Fruit fly (Drosophila melanogaster) whole organism, embryonic: Measurements from ENCODE around the gene CG43085.
A peak's percentile ranks its signal among the peaks of the same experiment; 100 is the strongest.

Source experiments
- Ada2b ChIP-seq: fragments of 200-800 bp; sonication (Bioruptor generic); IDR thresholded peaks from 2 replicates; pipeline ENCODE4 v1.3.6; 2022; ENCODE audit warnings: missing biosample characterization, missing genetic modification characterization
- Atf6 ChIP-seq: fragments of 200-800 bp; sonication (Bioruptor generic); IDR thresholded peaks from 2 replicates; pipeline ENCODE4 v1.3.6; 2022; ENCODE audit warnings: missing biosample characterization, missing genetic modification characterization
- B-H1 ChIP-seq: fragments of 200-800 bp; sonication (Bioruptor generic); IDR thresholded peaks from 3 replicates; pipeline ENCODE4 v1.3.6; 2022; ENCODE audit warnings: missing biosample characterization, missing genetic modification characterization
- CG11560 ChIP-seq: fragments of 200-800 bp; sonication (Bioruptor generic); IDR thresholded peaks from 3 replicates; pipeline ENCODE4 v1.3.6; 2022; ENCODE audit warnings: missing biosample characterization, missing genetic modification characterization
- CG11695 ChIP-seq: fragments of 200-800 bp; sonication (Bioruptor generic); IDR thresholded peaks from 3 replicates; pipeline ENCODE4 v1.3.6; 2022; ENCODE audit warnings: missing biosample characterization, missing genetic modification characterization
- CG17361 ChIP-seq: fragments of 200-800 bp; sonication (Bioruptor generic); IDR thresholded peaks from 3 replicates; pipeline ENCODE4 v1.3.6; 2022; ENCODE audit warnings: missing biosample characterization, missing genetic modification characterization
- CG18262 ChIP-seq: fragments of 200-800 bp; optimal IDR thresholded peaks from 3 replicates; lab custom pipeline; 2019; ENCODE audit warnings: missing biosample characterization, mild to moderate bottlenecking, missing genetic modification characterization, moderate library complexity
- CG1832 ChIP-seq: fragments of 200-800 bp; sonication (Bioruptor generic); optimal IDR thresholded peaks from 2 replicates; lab custom pipeline; 2017; ENCODE audit warnings: missing biosample characterization, mild to moderate bottlenecking, missing genetic modification characterization, inconsistent platforms
- CG30431 ChIP-seq: fragments of 200-800 bp; sonication (Bioruptor generic); optimal IDR thresholded peaks from 2 replicates; lab custom pipeline; 2017; ENCODE audit warnings: missing biosample characterization, missing genetic modification characterization
- CG31441 ChIP-seq: fragments of 200-800 bp; sonication (Bioruptor generic); IDR thresholded peaks from 2 replicates; pipeline ENCODE4 v1.3.6; 2022; ENCODE audit warnings: missing biosample characterization, missing genetic modification characterization
- CG32532 ChIP-seq: fragments of 200-800 bp; sonication (Bioruptor generic); IDR thresholded peaks from 2 replicates; pipeline ENCODE4 v1.3.6; 2022; ENCODE audit warnings: missing biosample characterization, missing genetic modification characterization
- CG4707 ChIP-seq: fragments of 200-800 bp; sonication (Bioruptor generic); optimal IDR thresholded peaks from 2 replicates; lab custom pipeline; 2018; ENCODE audit warnings: missing biosample characterization, mild to moderate bottlenecking, missing genetic modification characterization, moderate library complexity
- CG7271 ChIP-seq: fragments of 200-800 bp; sonication (Bioruptor generic); optimal IDR thresholded peaks from 2 replicates; lab custom pipeline; 2018; ENCODE audit warnings: missing biosample characterization, mild to moderate bottlenecking, missing genetic modification characterization, moderate library complexity
- CG7839 ChIP-seq: fragments of 200-800 bp; sonication (Bioruptor generic); optimal IDR thresholded peaks from 3 replicates; lab custom pipeline; 2018; ENCODE audit warnings: missing biosample characterization, mild to moderate bottlenecking, missing genetic modification characterization, moderate library complexity
- CG9876 ChIP-seq: fragments of 200-800 bp; sonication (Bioruptor generic); optimal IDR thresholded peaks from 2 replicates; lab custom pipeline; 2016; ENCODE audit warnings: missing biosample characterization, missing genetic modification characterization
- Dbx ChIP-seq: fragments of 200-800 bp; sonication (Bioruptor generic); IDR thresholded peaks from 3 replicates; pipeline ENCODE4 v1.3.6; 2022; ENCODE audit warnings: missing biosample characterization, missing genetic modification characterization
- Dref ChIP-seq: fragments of 200-800 bp; sonication (Bioruptor generic); IDR thresholded peaks from 2 replicates; pipeline ENCODE4 v1.3.6; 2022; ENCODE audit warnings: missing biosample characterization, missing genetic modification characterization
- E2f1 ChIP-seq: fragments of 200-800 bp; sonication (Bioruptor generic); IDR thresholded peaks from 2 replicates; pipeline ENCODE4 v1.3.6; 2022; ENCODE audit warnings: missing biosample characterization, missing genetic modification characterization
- Ets97D ChIP-seq: fragments of 200-800 bp; sonication (Bioruptor generic); optimal IDR thresholded peaks from 3 replicates; lab custom pipeline; 2016; ENCODE audit warnings: missing biosample characterization, missing genetic modification characterization
- HmgD ChIP-seq: fragments of 200-800 bp; sonication (Bioruptor generic); optimal IDR thresholded peaks from 3 replicates; lab custom pipeline; 2016; ENCODE audit warnings: missing biosample characterization, missing genetic modification characterization
- MESR4 ChIP-seq: fragments of 200-800 bp; sonication (Bioruptor generic); optimal IDR thresholded peaks from 2 replicates; lab custom pipeline; 2018; ENCODE audit warnings: missing biosample characterization, mild to moderate bottlenecking, missing genetic modification characterization, moderate library complexity
- Med ChIP-seq: fragments of 200-800 bp; sonication (Bioruptor generic); peaks from one replicate; lab custom pipeline; 2016; ENCODE audit warnings: missing biosample characterization, missing genetic modification characterization, mild to moderate bottlenecking, inconsistent platforms, moderate library complexity
- Meics ChIP-seq: fragments of 200-800 bp; sonication (Bioruptor generic); optimal IDR thresholded peaks from 2 replicates; lab custom pipeline; 2017; ENCODE audit warnings: missing biosample characterization, mild to moderate bottlenecking, missing genetic modification characterization
- NC2β ChIP-seq: fragments of 200-800 bp; sonication (Bioruptor generic); optimal IDR thresholded peaks from 2 replicates; lab custom pipeline; 2016; ENCODE audit warnings: missing biosample characterization, missing genetic modification characterization
- Oli ChIP-seq: fragments of 200-800 bp; sonication (Bioruptor generic); optimal IDR thresholded peaks from 2 replicates; lab custom pipeline; 2018; ENCODE audit warnings: missing biosample characterization, mild to moderate bottlenecking, missing genetic modification characterization, moderate library complexity
- Sox100B ChIP-seq: fragments of 200-800 bp; sonication (Bioruptor generic); optimal IDR thresholded peaks from 3 replicates; lab custom pipeline; 2018; ENCODE audit warnings: missing biosample characterization, mild to moderate bottlenecking, missing genetic modification characterization
- ara ChIP-seq: fragments of 200-800 bp; sonication (Bioruptor generic); IDR thresholded peaks from 2 replicates; pipeline ENCODE4 v1.3.6; 2022; ENCODE audit warnings: missing biosample characterization, missing genetic modification characterization
- cg ChIP-seq: fragments of 200-800 bp; sonication (Bioruptor generic); optimal IDR thresholded peaks from 3 replicates; lab custom pipeline; 2019; ENCODE audit warnings: missing biosample characterization, mild to moderate bottlenecking, missing genetic modification characterization, moderate library complexity
- dmrt99B ChIP-seq: fragments of 200-800 bp; sonication (Bioruptor generic); optimal IDR thresholded peaks from 2 replicates; lab custom pipeline; 2018; ENCODE audit warnings: missing biosample characterization, mild to moderate bottlenecking, missing genetic modification characterization, moderate library complexity
- dpn ChIP-seq, 2 experiments: fragments of 200-800 bp; sonication (Bioruptor generic); optimal IDR thresholded peaks; 3 replicates each; lab custom pipeline; 2016; ENCODE audit warnings: missing biosample characterization in 2 of 2, missing genetic modification characterization in 2 of 2
- fd3F ChIP-seq: fragments of 200-800 bp; sonication (Bioruptor generic); optimal IDR thresholded peaks from 2 replicates; lab custom pipeline; 2018; ENCODE audit warnings: missing biosample characterization, mild to moderate bottlenecking, missing genetic modification characterization, moderate library complexity
- gem ChIP-seq: fragments of 200-800 bp; sonication (Bioruptor generic); optimal IDR thresholded peaks from 2 replicates; lab custom pipeline; 2019; ENCODE audit warnings: missing biosample characterization, mild to moderate bottlenecking, missing genetic modification characterization, moderate library complexity
- hbn ChIP-seq: fragments of 200-800 bp; sonication (Bioruptor generic); IDR thresholded peaks from 2 replicates; pipeline ENCODE4 v1.3.6; 2022; ENCODE audit warnings: missing biosample characterization, missing genetic modification characterization; ENCODE audit not compliant: partially characterized antibody
- kay ChIP-seq: fragments of 200-800 bp; sonication (Bioruptor generic); optimal IDR thresholded peaks from 2 replicates; lab custom pipeline; 2016; ENCODE audit warnings: missing biosample characterization, missing genetic modification characterization
- kni ChIP-seq: fragments of 200-800 bp; sonication (Bioruptor generic); optimal IDR thresholded peaks from 3 replicates; lab custom pipeline; 2017; ENCODE audit warnings: mild to moderate bottlenecking, missing biosample characterization, missing genetic modification reagents, missing genetic modification characterization
- oc ChIP-seq: fragments of 200-800 bp; sonication (Bioruptor generic); optimal IDR thresholded peaks from 2 replicates; lab custom pipeline; 2018; ENCODE audit warnings: missing biosample characterization, mild to moderate bottlenecking, missing genetic modification characterization, moderate library complexity
- pho ChIP-seq: fragments of 200-800 bp; sonication (Bioruptor generic); optimal IDR thresholded peaks from 2 replicates; lab custom pipeline; 2016; ENCODE audit warnings: missing biosample characterization, missing genetic modification characterization
- phol ChIP-seq: fragments of 200-800 bp; sonication (Bioruptor generic); optimal IDR thresholded peaks from 3 replicates; lab custom pipeline; 2018; ENCODE audit warnings: missing biosample characterization, mild to moderate bottlenecking, missing genetic modification characterization, moderate library complexity
- sim ChIP-seq: fragments of 200-800 bp; sonication (Bioruptor generic); IDR thresholded peaks from 2 replicates; pipeline ENCODE4 v1.3.6; 2022; ENCODE audit warnings: missing biosample characterization, missing genetic modification characterization
- slou ChIP-seq: fragments of 200-800 bp; sonication (Bioruptor generic); optimal IDR thresholded peaks from 3 replicates; lab custom pipeline; 2016; ENCODE audit warnings: missing biosample characterization, missing genetic modification characterization
- sqz ChIP-seq: fragments of 200-800 bp; sonication (Bioruptor generic); optimal IDR thresholded peaks from 3 replicates; lab custom pipeline; 2018; ENCODE audit warnings: missing biosample characterization, mild to moderate bottlenecking, missing genetic modification characterization
- tup ChIP-seq: fragments of 200-800 bp; sonication (Bioruptor generic); optimal IDR thresholded peaks from 2 replicates; lab custom pipeline; 2016; ENCODE audit warnings: missing biosample characterization, mild to moderate bottlenecking, missing genetic modification characterization, moderate library complexity
- zen ChIP-seq: fragments of 200-800 bp; sonication (Bioruptor generic); optimal IDR thresholded peaks from 3 replicates; lab custom pipeline; 2018; ENCODE audit warnings: missing biosample characterization, mild to moderate bottlenecking, missing genetic modification characterization, moderate library complexity
- zen2 ChIP-seq: fragments of 200-800 bp; sonication (Bioruptor generic); IDR thresholded peaks from 3 replicates; pipeline ENCODE4 v1.3.6; 2022; ENCODE audit warnings: missing biosample characterization, missing genetic modification characterization; ENCODE audit not compliant: partially characterized antibody

Gene CG43085

DNA sequence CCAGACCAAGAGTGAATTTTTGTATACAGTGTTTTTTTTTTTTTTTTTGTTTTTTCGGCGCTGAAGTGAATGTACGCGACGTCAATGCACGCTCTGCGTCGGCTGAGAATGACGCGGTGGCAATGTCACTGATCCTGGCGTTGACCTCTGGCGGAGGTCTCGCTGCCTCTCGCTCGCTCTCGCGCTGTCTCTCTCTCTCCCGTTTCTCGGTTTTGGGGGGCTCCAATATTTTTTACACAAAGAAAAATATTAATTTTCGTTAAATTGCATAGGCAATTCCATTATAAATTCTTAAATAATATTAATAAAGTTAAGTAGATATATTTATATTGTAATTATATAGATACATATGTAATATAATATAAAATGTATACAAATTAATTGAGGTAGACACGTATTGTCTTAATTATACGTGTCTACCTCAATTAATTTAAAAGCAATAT, 33.2 kb downstream of the CG43085 start (continued):
- TF ChIP-seq CG9876 (GFP tag; lab: Kevin White, UChicago) (no peak), Meics (GFP tag; lab: Kevin White, UChicago) (peak; percentile 36), Ets97D (no peak), pho (GFP tag; lab: Kevin White, UChicago) (no peak), CG17361 (GFP tag; lab: Robert Waterston, UW) (peak; percentile 33; the same call in 1 of the 3 replicates), Sox100B (peak; percentile 20), CG30431 (GFP tag; lab: Kevin White, UChicago) (no peak), slou (GFP tag; lab: Kevin White, UChicago) (no peak), MESR4 (GFP tag; lab: Kevin White, UChicago) (no peak), kay (GFP tag; lab: Kevin White, UChicago) (no peak), dmrt99B (tag; lab: Kevin White, UChicago) (peak; percentile 21), Dbx (GFP tag; lab: Robert Waterston, UW) (no peak), zen (tag; lab: Kevin White, UChicago) (no peak), Oli (peak; percentile 10), sim (GFP tag; lab: Robert Waterston, UW) (no peak), ara (no peak), cg (no peak), sqz (no peak), CG7839 (tag; lab: Kevin White, UChicago) (peak; percentile 46), B-H1 (GFP tag; lab: Robert Waterston, UW) (no peak), phol (tag; lab: Kevin White, UChicago) (no peak), tup (GFP tag; lab: Kevin White, UChicago) (no peak), HmgD (GFP tag; lab: Kevin White, UChicago) (no peak), CG18262 (peak; percentile 12), CG4707 (GFP tag; lab: Kevin White, UChicago) (no peak), hbn (GFP tag; lab: Robert Waterston, UW) (no peak), Atf6 (GFP tag; lab: Robert Waterston, UW) (no peak), Dref (GFP tag; lab: Robert Waterston, UW) (no peak), oc (tag; lab: Kevin White, UChicago) (no peak), CG32532 (GFP tag; lab: Robert Waterston, UW) (peak; percentile 10; the same call in 1 of the 2 replicates), Med (peak; percentile 32), CG1832 (GFP tag; lab: Kevin White, UChicago) (peak; percentile 31), gem (tag; lab: Kevin White, UChicago) (peak; percentile 52), CG7271 (tag; lab: Kevin White, UChicago) (no peak), CG31441 (GFP tag; lab: Robert Waterston, UW) (peak; percentile 37; the same call in 1 of the 2 replicates), dpn (GFP tag; optimal IDR thresholded peaks at IDR 0.05; lab: Kevin White, UChicago) (peak in 1 of 2 experiments; percentile 8), E2f1 (GFP tag; lab: Robert Waterston, UW) (0 out of 2 replicates have a peak, but pooled peaks have one; percentile 28), CG11695 (GFP tag; lab: Robert Waterston, UW) (0 out of 3 replicates have a peak, but pooled peaks have one; percentile 66), kni (GFP tag; lab: Kevin White, UChicago) (no peak), zen2 (GFP tag; lab: Robert Waterston, UW) (no peak), Ada2b (GFP tag; lab: Robert Waterston, UW) (0 out of 2 replicates have a peak, but pooled peaks have one; percentile 11), CG11560 (tag; lab: Robert Waterston, UW) (no peak), NC2β (no peak), fd3F (GFP tag; lab: Kevin White, UChicago) (peak; percentile 19)
- TF ChIP-seq, all 482 proteins: peak for 40
